Worm (Caenorhabditis elegans) whole organism, L1 larva: ENCODE data around the gene mlt-11.
A peak's percentile ranks its signal among the peaks of the same experiment; 100 is the strongest.

ENCODE experiments used
- C34B4.2 ChIP-seq: sonication (generic microtip); optimal IDR thresholded peaks from 2 replicates; lab custom pipeline; 2017; ENCODE audit warnings: mild to moderate bottlenecking, missing genetic modification characterization, missing compliant biosample characterization
- Y116A8C.19 ChIP-seq: sonication (generic microtip); optimal IDR thresholded peaks from 2 replicates; lab custom pipeline; 2016; ENCODE audit warnings: missing compliant biosample characterization, missing genetic modification characterization, borderline replicate concordance
- aly-2 ChIP-seq: fragments of 150-350 bp; optimal IDR thresholded peaks from 2 replicates; lab custom pipeline; 2014; ENCODE audit warnings: missing biosample characterization, missing genetic modification characterization
- ama-1 ChIP-seq: fragments of 150-350 bp; optimal IDR thresholded peaks from 2 replicates; lab custom pipeline; 2014
- ceh-88 ChIP-seq: fragments of 200-800 bp; sonication (Bioruptor generic); IDR thresholded peaks from 2 replicates; pipeline ENCODE4 v1.3.6; 2022; ENCODE audit warnings: missing genetic modification characterization, missing compliant biosample characterization
- ceh-90 ChIP-seq: sonication (generic microtip); optimal IDR thresholded peaks from 2 replicates; lab custom pipeline; 2016; ENCODE audit warnings: missing genetic modification characterization, missing compliant biosample characterization
- dpl-1 ChIP-seq, 3 experiments: fragments of 150-350 bp in 2 of 3; sonication (generic microtip) in 1 of 3; optimal IDR thresholded peaks; 2 replicates each; lab custom pipeline; 2014 to 2017; ENCODE audit warnings: missing biosample characterization in 3 of 3, missing genetic modification characterization in 3 of 3, missing genetic modification reagents in 3 of 3
- efl-1 ChIP-seq, 4 experiments: fragments of 150-350 bp; optimal IDR thresholded peaks in 3 of 4; peaks in 1 of 4; 1 replicate in 1 of 4; 2 replicates in 3 of 4; lab custom pipeline; 2014; ENCODE audit warnings: missing biosample characterization in 2 of 4, missing genetic modification characterization in 2 of 4, missing genetic modification reagents in 2 of 4
- egl-13 ChIP-seq: sonication (generic microtip); optimal IDR thresholded peaks from 2 replicates; lab custom pipeline; 2016; ENCODE audit warnings: missing genotype, missing genetic modification reagents, missing genetic modification characterization, missing compliant biosample characterization
- egl-27 ChIP-seq, 2 experiments: fragments of 150-350 bp in 1 of 2; sonication (generic microtip); optimal IDR thresholded peaks; 3 replicates each; lab custom pipeline; 2017 to 2018; ENCODE audit warnings: missing biosample characterization in 2 of 2, missing genetic modification characterization in 2 of 2, missing genetic modification reagents in 2 of 2
- elt-2 ChIP-seq: sonication (generic microtip); optimal IDR thresholded peaks from 2 replicates; lab custom pipeline; 2016; ENCODE audit warnings: missing genetic modification characterization, mild to moderate bottlenecking, inconsistent platforms, missing compliant biosample characterization, missing genetic modification reagents
- ets-5 ChIP-seq: fragments of 200-800 bp; sonication (Bioruptor generic); IDR thresholded peaks from 2 replicates; pipeline ENCODE4 v1.3.6; 2022; ENCODE audit warnings: missing genetic modification characterization, missing compliant biosample characterization
- fkh-10 ChIP-seq: sonication (generic microtip); optimal IDR thresholded peaks from 2 replicates; lab custom pipeline; 2017; ENCODE audit warnings: missing biosample characterization, missing genetic modification reagents, missing genetic modification characterization
- fkh-4 ChIP-seq: sonication (generic microtip); optimal IDR thresholded peaks from 2 replicates; lab custom pipeline; 2016; ENCODE audit warnings: missing compliant biosample characterization, missing genetic modification characterization, borderline replicate concordance
- fkh-8 ChIP-seq: sonication (generic microtip); optimal IDR thresholded peaks from 2 replicates; lab custom pipeline; 2016; ENCODE audit warnings: mild to moderate bottlenecking, missing genetic modification characterization, missing compliant biosample characterization
- fos-1 ChIP-seq: fragments of 150-350 bp; optimal IDR thresholded peaks from 2 replicates; lab custom pipeline; 2014; ENCODE audit warnings: missing biosample characterization, missing genetic modification characterization
- grh-1 ChIP-seq: fragments of 200-800 bp; sonication (Bioruptor generic); IDR thresholded peaks from 2 replicates; pipeline ENCODE4 v1.3.6; 2022; ENCODE audit warnings: missing genetic modification reagents, missing genetic modification characterization, missing compliant biosample characterization
- hlh-4 ChIP-seq: sonication (generic microtip); optimal IDR thresholded peaks from 2 replicates; lab custom pipeline; 2016; ENCODE audit warnings: mild to moderate bottlenecking, missing genetic modification characterization, missing compliant biosample characterization
- hpl-2 ChIP-seq: fragments of 150-350 bp; optimal IDR thresholded peaks from 2 replicates; lab custom pipeline; 2014; ENCODE audit warnings: missing biosample characterization, missing genetic modification reagents, missing genetic modification characterization
- isw-1 ChIP-seq: fragments of 200-800 bp; sonication (Bioruptor generic); IDR thresholded peaks from 2 replicates; pipeline ENCODE4 v1.3.6; 2022; ENCODE audit warnings: missing genetic modification characterization, missing compliant biosample characterization
- jun-1 ChIP-seq: fragments of 150-350 bp; optimal IDR thresholded peaks from 2 replicates; lab custom pipeline; 2014; ENCODE audit warnings: missing biosample characterization, missing genetic modification reagents, missing genetic modification characterization
- lin-13 ChIP-seq: fragments of 150-350 bp; optimal IDR thresholded peaks from 2 replicates; lab custom pipeline; 2014; ENCODE audit warnings: missing biosample characterization, missing genetic modification reagents, missing genetic modification characterization
- lin-14 ChIP-seq: fragments of 200-800 bp; sonication (Bioruptor generic); optimal IDR thresholded peaks from 2 replicates; lab custom pipeline; 2018; ENCODE audit warnings: mild to moderate bottlenecking, missing genetic modification characterization, moderate library complexity, missing compliant biosample characterization
- lin-35 ChIP-seq, 2 experiments: fragments of 150-350 bp; optimal IDR thresholded peaks; 2 replicates each; lab custom pipeline; 2014; ENCODE audit warnings: missing biosample characterization in 2 of 2, missing genetic modification characterization in 2 of 2, missing genetic modification reagents in 2 of 2
- mab-9 ChIP-seq: fragments of 200-800 bp; sonication (Bioruptor generic); IDR thresholded peaks from 2 replicates; pipeline ENCODE4 v1.3.6; 2022; ENCODE audit warnings: missing genetic modification reagents, missing genetic modification characterization, missing compliant biosample characterization
- nhr-11 ChIP-seq: fragments of 150-350 bp; optimal IDR thresholded peaks from 2 replicates; lab custom pipeline; 2014; ENCODE audit warnings: missing biosample characterization, missing genetic modification characterization
- nhr-12 ChIP-seq: sonication (generic microtip); optimal IDR thresholded peaks from 2 replicates; lab custom pipeline; 2017; ENCODE audit warnings: missing biosample characterization, missing genetic modification characterization
- nhr-19 ChIP-seq: fragments of 200-800 bp; sonication (Bioruptor generic); conservative IDR thresholded peaks from 2 replicates; pipeline ENCODE4 v1.3.6; 2022; ENCODE audit warnings: missing genetic modification characterization, missing compliant biosample characterization
- nhr-20 ChIP-seq: sonication (generic microtip); optimal IDR thresholded peaks from 2 replicates; lab custom pipeline; 2016; ENCODE audit warnings: mild to moderate bottlenecking, missing genetic modification characterization, missing compliant biosample characterization
- nhr-237 ChIP-seq: fragments of 150-350 bp; optimal IDR thresholded peaks from 2 replicates; lab custom pipeline; 2014; ENCODE audit warnings: missing biosample characterization, missing genetic modification characterization
- nhr-28 ChIP-seq: fragments of 150-350 bp; optimal IDR thresholded peaks from 2 replicates; lab custom pipeline; 2014; ENCODE audit warnings: missing biosample characterization, missing genetic modification characterization
- nhr-47 ChIP-seq: sonication (generic microtip); optimal IDR thresholded peaks from 2 replicates; lab custom pipeline; 2016; ENCODE audit warnings: mild to moderate bottlenecking, missing genetic modification characterization, moderate library complexity, missing compliant biosample characterization
- nhr-84 ChIP-seq: sonication (generic microtip); optimal IDR thresholded peaks from 2 replicates; lab custom pipeline; 2017; ENCODE audit warnings: missing biosample characterization, missing genetic modification characterization
- nhr-85 ChIP-seq: sonication (generic microtip); peaks from one replicate; lab custom pipeline; 2016; ENCODE audit warnings: missing genetic modification characterization, inconsistent platforms, missing compliant biosample characterization
- nhr-90 ChIP-seq: sonication (generic microtip); optimal IDR thresholded peaks from 2 replicates; lab custom pipeline; 2016; ENCODE audit warnings: mild to moderate bottlenecking, missing genetic modification characterization, missing compliant biosample characterization; ENCODE audit not compliant: poor library complexity
- pag-3 ChIP-seq: sonication (generic microtip); optimal IDR thresholded peaks from 2 replicates; lab custom pipeline; 2017; ENCODE audit warnings: missing genetic modification characterization, mild to moderate bottlenecking, missing compliant biosample characterization, antibody characterized with exemption, borderline replicate concordance; ENCODE audit not compliant: insufficient read depth
- pax-3 ChIP-seq: fragments of 200-800 bp; sonication (Bioruptor generic); optimal IDR thresholded peaks from 2 replicates; lab custom pipeline; 2018; ENCODE audit warnings: mild to moderate bottlenecking, missing genetic modification characterization, moderate library complexity, missing compliant biosample characterization
- skn-1 ChIP-seq: fragments of 150-350 bp; optimal IDR thresholded peaks from 2 replicates; lab custom pipeline; 2014; ENCODE audit warnings: missing biosample characterization, missing genetic modification characterization
- snu-23 ChIP-seq: sonication (generic microtip); optimal IDR thresholded peaks from 2 replicates; lab custom pipeline; 2016; ENCODE audit warnings: missing genetic modification characterization, missing compliant biosample characterization
- sup-37 ChIP-seq: fragments of 200-800 bp; sonication (Bioruptor generic); optimal IDR thresholded peaks from 2 replicates; lab custom pipeline; 2018; ENCODE audit warnings: mild to moderate bottlenecking, missing genetic modification characterization, missing compliant biosample characterization
- swsn-7 ChIP-seq: sonication (generic microtip); optimal IDR thresholded peaks from 2 replicates; lab custom pipeline; 2016; ENCODE audit warnings: missing genetic modification characterization, missing compliant biosample characterization
- tlp-1 ChIP-seq: fragments of 150-350 bp; optimal IDR thresholded peaks from 2 replicates; lab custom pipeline; 2014; ENCODE audit warnings: missing biosample characterization, missing genetic modification characterization
- unc-130 ChIP-seq: fragments of 150-350 bp; optimal IDR thresholded peaks from 2 replicates; lab custom pipeline; 2017; ENCODE audit warnings: missing biosample characterization, missing genetic modification characterization, inconsistent platforms
- unc-98 ChIP-seq: fragments of 200-800 bp; sonication (Bioruptor generic); IDR thresholded peaks from 2 replicates; pipeline ENCODE4 v1.3.6; 2022; ENCODE audit warnings: missing genetic modification characterization, missing compliant biosample characterization
- vab-15 ChIP-seq: sonication (generic microtip); optimal IDR thresholded peaks from 2 replicates; lab custom pipeline; 2017; ENCODE audit warnings: missing genotype, mild to moderate bottlenecking, missing genetic modification characterization, missing compliant biosample characterization
- xbp-1 ChIP-seq: sonication (generic microtip); optimal IDR thresholded peaks from 2 replicates; lab custom pipeline; 2016; ENCODE audit warnings: missing genetic modification characterization, missing compliant biosample characterization
- zag-1 ChIP-seq: fragments of 150-350 bp; optimal IDR thresholded peaks from 2 replicates; lab custom pipeline; 2014; ENCODE audit warnings: missing biosample characterization, missing genetic modification characterization
- zip-4 ChIP-seq: fragments of 200-800 bp; sonication (Bioruptor generic); optimal IDR thresholded peaks from 2 replicates; lab custom pipeline; 2018; ENCODE audit warnings: mild to moderate bottlenecking, missing genetic modification characterization, moderate library complexity, missing compliant biosample characterization

mlt-11 gene

DNA sequence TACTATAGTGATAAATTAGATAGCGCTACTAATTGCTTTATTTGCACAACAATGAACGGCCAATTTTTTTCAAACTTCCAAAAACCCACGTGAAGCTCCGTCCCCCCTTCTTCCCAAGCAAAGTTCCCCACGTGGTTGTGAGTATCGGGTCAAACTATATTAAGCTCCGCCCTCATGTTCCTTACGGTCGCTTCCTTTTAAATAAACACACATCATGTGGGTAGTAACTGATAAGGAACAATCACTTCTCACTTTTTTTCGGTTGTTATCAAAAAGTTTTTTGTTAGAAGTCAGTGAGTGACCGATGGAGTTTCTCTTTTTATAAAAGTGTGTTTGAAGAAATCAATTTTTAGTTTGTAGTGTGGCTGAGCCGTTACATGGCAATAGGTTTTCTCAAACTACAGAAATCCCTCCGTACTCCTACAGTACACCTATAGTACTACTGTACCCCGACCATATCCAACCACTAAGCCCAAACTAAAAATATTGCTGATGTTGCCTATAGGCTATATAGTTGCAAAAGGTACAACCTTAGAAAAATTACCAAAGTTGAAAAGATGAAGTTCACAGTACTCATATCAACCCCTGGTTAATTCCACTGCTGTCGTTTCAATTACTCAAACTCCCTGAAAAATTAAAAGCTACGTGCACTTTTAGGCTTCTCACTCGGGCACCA, 45.5 kb downstream of the mlt-11 start (continued):
- TF ChIP-seq nhr-12 (tag; lab: Kevin White, UChicago) (no peak), unc-98 (GFP tag; lab: Robert Waterston, UW) (no peak), nhr-28 (tag; lab: Kevin White, UChicago) (no peak), fkh-4 (tag; lab: Kevin White, UChicago) (no peak), aly-2 (tag; lab: Kevin White, UChicago) (no peak), nhr-47 (tag; lab: Kevin White, UChicago) (no peak), lin-14 (no peak), unc-130 (tag; lab: Kevin White, UChicago) (peak; percentile 9), isw-1 (GFP tag; lab: Robert Waterston, UW) (no peak), C34B4.2 (tag; lab: Kevin White, UChicago) (no peak), ceh-88 (no peak), lin-35 (GFP tag; optimal IDR thresholded peaks at IDR 0.05; lab: Kevin White, UChicago) (peak in 1 of 2 experiments; percentile 78), xbp-1 (tag; lab: Kevin White, UChicago) (no peak), hlh-4 (no peak), sup-37 (GFP tag; lab: Kevin White, UChicago) (no peak), fkh-10 (GFP tag; lab: Kevin White, UChicago) (no peak), nhr-85 (tag; lab: Kevin White, UChicago) (peak; percentile 65), skn-1 (tag; lab: Kevin White, UChicago) (no peak), nhr-11 (tag; lab: Kevin White, UChicago) (no peak), fkh-8 (no peak), egl-13 (tag; lab: Kevin White, UChicago) (no peak), ets-5 (GFP tag; lab: Robert Waterston, UW) (no peak), mab-9 (GFP tag; lab: Robert Waterston, UW) (no peak), nhr-20 (peak; percentile 87), snu-23 (GFP tag; lab: Kevin White, UChicago) (no peak), egl-27 (tag; optimal IDR thresholded peaks at IDR 0.05; lab: Kevin White, UChicago) (no peak), zip-4 (GFP tag; lab: Kevin White, UChicago) (no peak), vab-15 (tag; lab: Kevin White, UChicago) (no peak), swsn-7 (tag; lab: Kevin White, UChicago) (no peak), nhr-19 (GFP tag; lab: Robert Waterston, UW) (peak; percentile 66), fos-1 (tag; lab: Kevin White, UChicago) (no peak), lin-13 (GFP tag; lab: Kevin White, UChicago) (no peak), nhr-90 (peak; percentile 54), nhr-237 (no peak), tlp-1 (no peak), pax-3 (tag; lab: Kevin White, UChicago) (no peak), zag-1 (tag; lab: Kevin White, UChicago) (no peak), pag-3 (tag; lab: Kevin White, UChicago) (no peak), grh-1 (no peak), elt-2 (tag; lab: Kevin White, UChicago) (peak; percentile 94), nhr-84 (tag; lab: Kevin White, UChicago) (no peak), ceh-90 (tag; lab: Kevin White, UChicago) (no peak), Y116A8C.19 (tag; lab: Kevin White, UChicago) (no peak), dpl-1 (GFP tag; optimal IDR thresholded peaks at IDR 0.05; lab: Kevin White, UChicago) (peak in 1 of 3 experiments; percentile 1), ama-1 (lab: Kevin White, UChicago) (no peak), efl-1 (optimal IDR thresholded peaks at IDR 0.05; lab: Kevin White, UChicago) (peak in 1 of 2 experiments; percentile 3), efl-1 (GFP tag; optimal IDR thresholded peaks at IDR 0.05 in 1 of 2; lab: Kevin White, UChicago) (peak in 1 of 2 experiments; percentile 92), hpl-2 (GFP tag; lab: Kevin White, UChicago) (no peak), jun-1 (tag; lab: Kevin White, UChicago) (no peak)
- TF ChIP-seq, all 84 proteins: peak for 18
